Worm (Caenorhabditis elegans): ENCODE data around the gene T08B6.9.
A peak's percentile ranks its signal among the peaks of the same experiment; 100 is the strongest.

Gene T08B6.9

ce11 chrIV:4880634-4881033 is 10.0 kb upstream of the T08B6.9 start (continued):
- TF ChIP-seq fos-1 (tag; optimal IDR thresholded peaks at IDR 0.05) (peak; percentile 15), egl-13 (tag; optimal IDR thresholded peaks at IDR 0.05) (no peak), nhr-12 (tag; optimal IDR thresholded peaks at IDR 0.05) (no peak), lsy-2 (tag; optimal IDR thresholded peaks at IDR 0.05) (peak in 1 of 2 experiments; percentile 61), pax-3 (tag; optimal IDR thresholded peaks at IDR 0.05) (no peak), unc-98 (GFP tag; IDR thresholded peaks at IDR 0.05) (no peak), mep-1 (tag; optimal IDR thresholded peaks at IDR 0.05) (peak; percentile 52), skn-1 (tag; optimal IDR thresholded peaks at IDR 0.05) (no peak), rnt-1 (tag; optimal IDR thresholded peaks at IDR 0.05) (peak; percentile 85), pag-3 (tag; optimal IDR thresholded peaks at IDR 0.05; ENCODE audit: borderline replicate concordance, insufficient read depth) (no peak), lir-3 (tag; optimal IDR thresholded peaks at IDR 0.05; ENCODE audit: poor library complexity) (no peak), lin-39 (tag; optimal IDR thresholded peaks at IDR 0.05) (peak; percentile 13), lin-13 (GFP tag; optimal IDR thresholded peaks at IDR 0.05) (peak; percentile 21), irx-1 (tag; optimal IDR thresholded peaks at IDR 0.05) (peak; percentile 38), jun-1 (tag; optimal IDR thresholded peaks at IDR 0.05) (no peak), sptf-1 (tag; optimal IDR thresholded peaks at IDR 0.05) (no peak), dpl-1 (GFP tag; optimal IDR thresholded peaks at IDR 0.05) (peak in 1 of 3 experiments; percentile 8), fkh-4 (tag; optimal IDR thresholded peaks at IDR 0.05; ENCODE audit: borderline replicate concordance) (no peak), nhr-19 (GFP tag; conservative IDR thresholded peaks at IDR 0.05) (peak; percentile 86), swsn-7 (tag; optimal IDR thresholded peaks at IDR 0.05) (peak; percentile 75), unc-86 (tag; optimal IDR thresholded peaks at IDR 0.05) (peak; percentile 36), zag-1 (tag; optimal IDR thresholded peaks at IDR 0.05) (no peak), mab-9 (GFP tag; IDR thresholded peaks at IDR 0.05) (peak; percentile 20; the same call in 1 of the 2 replicates), Y116A8C.19 (tag; optimal IDR thresholded peaks at IDR 0.05; ENCODE audit: borderline replicate concordance) (no peak), nhr-47 (tag; optimal IDR thresholded peaks at IDR 0.05) (peak; percentile 78), nhr-90 (tag; optimal IDR thresholded peaks at IDR 0.05; ENCODE audit: poor library complexity) (peak; percentile 81), elt-2 (tag; optimal IDR thresholded peaks at IDR 0.05) (peak; percentile 33), ztf-4 (tag; optimal IDR thresholded peaks at IDR 0.05) (no peak), hlh-4 (tag; optimal IDR thresholded peaks at IDR 0.05) (no peak), C34B4.2 (tag; optimal IDR thresholded peaks at IDR 0.05) (no peak), nhr-71 (tag; optimal IDR thresholded peaks at IDR 0.05) (peak; percentile 85), C04F5.9 (tag; optimal IDR thresholded peaks at IDR 0.05) (no peak), blmp-1 (tag; optimal IDR thresholded peaks at IDR 0.05) (no peak), fkh-8 (tag; optimal IDR thresholded peaks at IDR 0.05) (no peak), grh-1 (GFP tag; IDR thresholded peaks at IDR 0.05) (peak; percentile 84), nhr-28 (tag; optimal IDR thresholded peaks at IDR 0.05) (no peak), nhr-76 (tag; optimal IDR thresholded peaks at IDR 0.05) (no peak), nhr-85 (tag) (peak; percentile 96), vab-15 (tag; optimal IDR thresholded peaks at IDR 0.05) (no peak), fkh-10 (GFP tag; optimal IDR thresholded peaks at IDR 0.05) (no peak), dsc-1 (tag; optimal IDR thresholded peaks at IDR 0.05) (peak; percentile 80), egl-27 (tag; optimal IDR thresholded peaks at IDR 0.05) (no peak), nhr-84 (tag; optimal IDR thresholded peaks at IDR 0.05) (no peak), ets-5 (GFP tag; IDR thresholded peaks at IDR 0.05) (no peak), xbp-1 (tag; optimal IDR thresholded peaks at IDR 0.05) (peak; percentile 44), snu-23 (GFP tag; optimal IDR thresholded peaks at IDR 0.05) (peak; percentile 78), zip-4 (GFP tag; optimal IDR thresholded peaks at IDR 0.05) (peak; percentile 52), snpc-4 (tag; optimal IDR thresholded peaks at IDR 0.05) (peak; percentile 98), nhr-20 (tag; optimal IDR thresholded peaks at IDR 0.05) (peak; percentile 83), lin-15B (tag; optimal IDR thresholded peaks at IDR 0.05) (no peak)
